Fruit fly (Drosophila melanogaster): ENCODE measurements around the gene TfIIFalpha.
A peak's percentile ranks its signal among the peaks of the same experiment; 100 is the strongest.

dm6 chr3R:6425454-6426156 is 45.3 kb downstream of the TfIIFalpha start:
- TF ChIP-seq pan (optimal IDR thresholded peaks at IDR 0.05) = no peak
- peak; percentile 69 for TF ChIP-seq fru (GFP tag; optimal IDR thresholded peaks at IDR 0.05)
- TF ChIP-seq usp (GFP tag; optimal IDR thresholded peaks at IDR 0.05) = no peak
- no peak for TF ChIP-seq psq (GFP tag; optimal IDR thresholded peaks at IDR 0.05)
